Fruit fly (Drosophila melanogaster): ENCODE data around the gene fray.

fray gene

DNA sequence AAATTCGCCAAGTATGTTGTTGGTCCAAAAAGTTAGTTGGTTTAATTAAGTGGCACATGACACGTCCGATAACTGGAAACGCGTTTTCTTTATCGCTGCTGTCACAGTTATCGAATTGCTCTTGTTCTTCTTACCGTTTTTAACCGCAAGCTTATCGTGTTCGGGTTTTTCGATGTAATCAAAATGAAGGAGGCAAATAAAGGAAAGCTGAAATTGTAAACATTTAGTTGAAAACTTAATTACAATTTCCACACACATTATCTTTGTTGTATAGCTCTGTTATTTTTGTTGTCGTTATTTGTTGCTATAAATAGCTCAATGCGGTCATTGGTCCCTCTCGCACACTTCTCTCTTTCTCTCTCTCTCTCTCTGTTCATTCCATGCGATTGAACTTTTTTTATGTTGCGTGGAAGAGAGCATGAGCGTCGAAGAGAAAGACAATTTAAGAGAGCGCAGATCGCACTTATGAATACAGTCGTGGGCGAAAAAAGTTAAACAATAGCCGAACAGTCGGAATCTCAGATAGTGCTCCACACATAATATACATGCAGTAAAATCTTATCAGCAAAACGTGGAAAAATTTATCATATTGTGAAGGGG is 12.5 kb downstream of the fray start (continued):
- TF ChIP-seq Poxn (GFP tag; IDR thresholded peaks at IDR 0.05) (no peak), sug (tag; optimal IDR thresholded peaks at IDR 0.05) (no peak), Ssrp (tag; optimal IDR thresholded peaks at IDR 0.05) (no peak), cwo (GFP tag; optimal IDR thresholded peaks at IDR 0.05) (peak; percentile 61), Doc2 (GFP tag; IDR thresholded peaks at IDR 0.05) (no peak), ken (GFP tag; IDR thresholded peaks at IDR 0.05) (0 out of 3 replicates have a peak, but pooled peaks have one; percentile 24), cato (GFP tag; optimal IDR thresholded peaks at IDR 0.05; ENCODE audit: borderline replicate concordance) (no peak), Six4 (GFP tag; optimal IDR thresholded peaks at IDR 0.05) (no peak), luna (GFP tag; optimal IDR thresholded peaks at IDR 0.05) (no peak), dimm (GFP tag; IDR thresholded peaks at IDR 0.05) (no peak), CG14441 (GFP tag; IDR thresholded peaks at IDR 0.05) (no peak), CG33213 (GFP tag; optimal IDR thresholded peaks at IDR 0.05) (peak; percentile 8), stc (GFP tag; IDR thresholded peaks at IDR 0.05) (no peak), CG42726 (GFP tag; IDR thresholded peaks at IDR 0.05; ENCODE audit: partially characterized antibody) (no peak), pho (GFP tag; optimal IDR thresholded peaks at IDR 0.05) (no peak), fd3F (GFP tag; optimal IDR thresholded peaks at IDR 0.05) (no peak), her (GFP tag; optimal IDR thresholded peaks at IDR 0.05) (no peak), Med (GFP tag) (peak; percentile 82), ase (GFP tag; IDR thresholded peaks at IDR 0.05) (no peak; the same call in 2 of the 3 replicates), CG1647 (GFP tag; optimal IDR thresholded peaks at IDR 0.05) (no peak), CG8359 (GFP tag; optimal IDR thresholded peaks at IDR 0.05; ENCODE audit: borderline replicate concordance) (no peak), HHEX (GFP tag; optimal IDR thresholded peaks at IDR 0.05) (no peak), CG12659 (GFP tag; optimal IDR thresholded peaks at IDR 0.05) (no peak), tgo (GFP tag; IDR thresholded peaks at IDR 0.05) (no peak), CG17361 (GFP tag; IDR thresholded peaks at IDR 0.05) (no peak), CG3995 (GFP tag; optimal IDR thresholded peaks at IDR 0.05) (peak; percentile 82), tin (GFP tag; optimal IDR thresholded peaks at IDR 0.05) (peak; percentile 30), Blimp-1 (GFP tag; optimal IDR thresholded peaks at IDR 0.05) (no peak), Ptx1 (GFP tag; IDR thresholded peaks at IDR 0.05) (no peak), TFAM (GFP tag; optimal IDR thresholded peaks at IDR 0.05) (no peak), hbn (GFP tag; IDR thresholded peaks at IDR 0.05; ENCODE audit: partially characterized antibody) (no peak), CG34422 (GFP tag; IDR thresholded peaks at IDR 0.05) (no peak), CG1602 (GFP tag; optimal IDR thresholded peaks at IDR 0.05) (no peak), twi (tag; optimal IDR thresholded peaks at IDR 0.05) (no peak), MTF-1 (GFP tag; optimal IDR thresholded peaks at IDR 0.05; ENCODE audit: borderline replicate concordance) (peak; percentile 33), cas (GFP tag; IDR thresholded peaks at IDR 0.05) (no peak), Scr (GFP tag; IDR thresholded peaks at IDR 0.05; ENCODE audit: partially characterized antibody) (peak; percentile 55), HLH54F (GFP tag; optimal IDR thresholded peaks at IDR 0.05) (no peak), ap (GFP tag; IDR thresholded peaks at IDR 0.05) (no peak), CG10543 (GFP tag; optimal IDR thresholded peaks at IDR 0.05) (peak; percentile 51), CTCF (GFP tag; optimal IDR thresholded peaks at IDR 0.05) (no peak), CG10654 (GFP tag; optimal IDR thresholded peaks at IDR 0.05) (no peak), CG18262 (tag; optimal IDR thresholded peaks at IDR 0.05) (no peak), CG11504 (tag; optimal IDR thresholded peaks at IDR 0.05) (peak; percentile 2), CG2889 (GFP tag; IDR thresholded peaks at IDR 0.05) (no peak), peb (GFP tag; IDR thresholded peaks at IDR 0.05) (no peak), CG10431 (GFP tag; optimal IDR thresholded peaks at IDR 0.05) (peak; percentile 38), toy (GFP tag; IDR thresholded peaks at IDR 0.05) (no peak), zf30C (GFP tag; optimal IDR thresholded peaks at IDR 0.05) (no peak), B-H1 (GFP tag; IDR thresholded peaks at IDR 0.05) (no peak), oc (tag; optimal IDR thresholded peaks at IDR 0.05) (no peak), CG9215 (GFP tag; IDR thresholded peaks at IDR 0.05) (no peak)
